Worm (Caenorhabditis elegans): ENCODE measurements around the gene sdz-37.

The sdz-37 gene

DNA sequence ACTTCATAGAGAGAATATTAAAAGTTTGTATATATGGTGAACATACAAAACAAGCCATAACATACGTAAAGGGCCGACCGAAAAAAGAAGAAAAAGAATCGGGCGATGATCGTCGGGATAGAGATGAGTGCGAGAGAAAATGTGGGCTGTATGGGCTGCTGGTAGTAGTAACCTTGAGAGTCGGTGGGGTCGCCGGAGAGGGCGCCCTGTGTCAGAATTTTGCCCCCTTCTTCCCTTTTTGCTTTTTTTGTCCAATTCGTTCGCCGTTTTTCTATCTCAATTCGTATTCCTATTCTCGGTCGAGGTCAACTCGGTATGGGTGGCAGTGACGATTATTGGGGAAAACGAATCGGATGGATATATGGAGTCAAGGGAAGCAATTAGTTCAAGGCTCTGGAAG lies 41.3 kb downstream of the sdz-37 start (continued):
- TF ChIP-seq xbp-1 (tag; optimal IDR thresholded peaks at IDR 0.05) (no peak), pqm-1 (tag; optimal IDR thresholded peaks at IDR 0.05) (no peak), efl-3 (GFP tag; optimal IDR thresholded peaks at IDR 0.05) (no peak), mef-2 (tag; optimal IDR thresholded peaks at IDR 0.05) (no peak), unc-62 (GFP tag; optimal IDR thresholded peaks at IDR 0.05) (no peak), mab-9 (GFP tag; IDR thresholded peaks at IDR 0.05) (no peak), fkh-10 (GFP tag; optimal IDR thresholded peaks at IDR 0.05) (no peak), lir-3 (tag; optimal IDR thresholded peaks at IDR 0.05; ENCODE audit: poor library complexity) (no peak), snu-23 (GFP tag; optimal IDR thresholded peaks at IDR 0.05) (peak; percentile 34), C34B4.2 (tag; optimal IDR thresholded peaks at IDR 0.05) (no peak), mep-1 (tag; optimal IDR thresholded peaks at IDR 0.05) (no peak), alr-1 (tag; optimal IDR thresholded peaks at IDR 0.05; ENCODE audit: borderline replicate concordance) (no peak), pag-3 (tag; optimal IDR thresholded peaks at IDR 0.05; ENCODE audit: borderline replicate concordance, insufficient read depth) (no peak)

DNA sequence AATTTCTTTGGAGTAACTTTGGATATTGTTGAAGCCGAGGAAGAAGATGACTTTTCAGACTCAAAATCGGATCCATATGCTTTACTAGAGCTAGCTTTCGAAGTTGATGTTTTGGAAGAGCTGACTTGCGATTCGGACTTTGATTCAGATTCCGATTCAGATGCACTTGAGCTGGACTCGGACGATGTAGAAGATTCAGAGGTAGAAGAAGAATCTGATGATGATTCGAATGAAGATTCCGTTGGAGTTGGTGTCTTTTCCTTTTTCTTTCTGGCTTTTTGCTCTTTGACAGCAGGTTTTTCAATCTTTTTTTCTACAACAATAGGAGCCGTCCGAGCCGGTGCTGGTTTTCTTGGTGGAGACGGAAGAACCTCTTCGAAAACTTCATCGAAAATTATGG lies 43.2 kb downstream of the sdz-37 start:
- no peak for TF ChIP-seq ceh-82 (tag; optimal IDR thresholded peaks at IDR 0.05)
- no peak for TF ChIP-seq sptf-1 (tag; optimal IDR thresholded peaks at IDR 0.05)
- TF ChIP-seq hlh-4 (tag; optimal IDR thresholded peaks at IDR 0.05), result no peak
- TF ChIP-seq jun-1 (tag; optimal IDR thresholded peaks at IDR 0.05), result no peak
- no peak for TF ChIP-seq nhr-85 (tag)
- no peak for TF ChIP-seq snu-23 (GFP tag; optimal IDR thresholded peaks at IDR 0.05)
- TF ChIP-seq fkh-8 (tag; optimal IDR thresholded peaks at IDR 0.05), result no peak
- TF ChIP-seq egl-27 (tag; optimal IDR thresholded peaks at IDR 0.05), result no peak
- TF ChIP-seq unc-98 (GFP tag; IDR thresholded peaks at IDR 0.05), result no peak
- TF ChIP-seq unc-30 (tag; optimal IDR thresholded peaks at IDR 0.05), result no peak
- TF ChIP-seq ztf-4 (tag; optimal IDR thresholded peaks at IDR 0.05), result no peak
- no peak for TF ChIP-seq mep-1 (tag; optimal IDR thresholded peaks at IDR 0.05)
- TF ChIP-seq nhr-11 (tag; optimal IDR thresholded peaks at IDR 0.05), result no peak

DNA sequence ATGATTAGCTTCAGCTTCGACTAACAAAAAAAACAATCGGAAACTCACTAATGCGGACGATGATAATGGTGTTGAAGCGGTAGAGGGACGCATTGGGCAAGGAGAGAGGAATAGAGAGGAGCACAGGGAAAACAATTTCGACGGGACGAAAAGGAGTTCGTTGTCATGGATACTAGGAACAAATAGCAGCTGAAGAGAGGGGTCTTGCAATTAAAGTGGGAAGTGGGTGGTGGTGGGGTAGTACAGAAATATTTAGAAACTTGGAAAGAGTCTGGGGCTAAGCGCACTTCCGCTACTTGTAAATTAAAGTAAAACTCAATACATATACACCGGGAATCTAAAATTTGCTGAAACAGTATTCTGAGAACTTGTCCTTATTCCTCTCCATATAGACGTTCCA lies 45.1 kb downstream of the sdz-37 start, which contains the start of gene F59B10.2:
Gene F59B10.2 (minus strand): TSS at position 101 of the 400 bp plus-strand sequence.
- no peak for TF ChIP-seq efl-1 (optimal IDR thresholded peaks at IDR 0.05)
- TF ChIP-seq efl-1 (GFP tag; optimal IDR thresholded peaks at IDR 0.05 in 1 of 2), result peak in 1 of 2 experiments; percentile 52
- TF ChIP-seq lin-13 (GFP tag; optimal IDR thresholded peaks at IDR 0.05), result no peak
- TF ChIP-seq nhr-11 (tag; optimal IDR thresholded peaks at IDR 0.05), result no peak

DNA sequence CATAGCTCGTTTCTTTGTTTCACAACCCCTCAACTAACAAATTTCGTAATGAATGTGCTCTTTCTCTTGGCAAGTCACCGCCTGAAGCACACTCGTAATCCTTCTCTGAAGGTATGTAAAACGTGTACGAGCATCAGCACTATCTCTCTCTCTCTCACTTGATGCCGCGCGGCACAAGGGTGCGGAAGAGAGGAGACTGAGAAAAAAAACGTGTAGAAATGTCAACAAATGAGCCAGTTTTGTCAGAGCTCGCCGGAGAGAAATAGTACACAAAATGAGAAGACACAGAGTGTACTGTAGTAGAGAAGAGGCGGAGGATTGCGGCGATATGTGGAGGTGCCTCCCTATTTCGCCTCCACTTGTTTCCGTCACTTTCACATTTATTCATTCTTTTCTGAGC lies 45.6 kb downstream of the sdz-37 start, which contains the start of gene F59B10.3:
Gene F59B10.3 (plus strand): TSS at position 301 of the 400 bp plus-strand sequence.
- no peak for TF ChIP-seq hlh-4 (tag; optimal IDR thresholded peaks at IDR 0.05)

DNA sequence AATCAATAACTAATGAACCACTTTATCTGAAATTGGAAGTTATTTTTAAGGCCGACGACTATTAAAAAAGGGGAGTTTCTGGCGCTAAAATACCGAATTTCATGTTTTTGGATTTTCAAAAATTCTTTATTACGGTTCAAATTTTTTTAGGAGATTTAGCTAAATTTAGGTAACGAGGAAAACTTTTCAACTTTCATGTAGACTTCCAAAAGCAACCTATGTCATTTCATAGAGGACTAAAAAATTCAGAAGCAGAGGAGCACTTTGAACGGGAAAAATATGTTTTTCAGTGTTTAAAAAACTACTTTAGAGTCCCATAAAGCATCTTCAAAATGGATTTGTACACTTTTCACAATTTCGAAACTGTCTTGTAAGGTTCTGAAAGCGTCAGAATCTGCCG lies 48.7 kb downstream of the sdz-37 start:
- TF ChIP-seq lsy-2 (tag; optimal IDR thresholded peaks at IDR 0.05), result no peak
- TF ChIP-seq ztf-4 (tag; optimal IDR thresholded peaks at IDR 0.05), result no peak
- TF ChIP-seq dsc-1 (tag; optimal IDR thresholded peaks at IDR 0.05), result no peak
- no peak for TF ChIP-seq fkh-8 (tag; optimal IDR thresholded peaks at IDR 0.05)
- TF ChIP-seq egl-27 (tag; optimal IDR thresholded peaks at IDR 0.05), result no peak
- no peak for TF ChIP-seq nhr-20 (tag; optimal IDR thresholded peaks at IDR 0.05)
- TF ChIP-seq xbp-1 (tag; optimal IDR thresholded peaks at IDR 0.05), result no peak
- no peak for TF ChIP-seq sptf-1 (tag; optimal IDR thresholded peaks at IDR 0.05)
- no peak for TF ChIP-seq fkh-4 (tag; optimal IDR thresholded peaks at IDR 0.05; ENCODE audit: borderline replicate concordance)
- TF ChIP-seq mef-2 (tag; optimal IDR thresholded peaks at IDR 0.05), result no peak
- TF ChIP-seq unc-30 (tag; optimal IDR thresholded peaks at IDR 0.05), result no peak
